Worm (Caenorhabditis elegans) whole organism, L4 larva: Measurements from ENCODE around the gene B0034.7.

Source experiments
- D1046.2 ChIP-seq: fragments of 200-800 bp; sonication (Bioruptor generic); IDR thresholded peaks from 2 replicates; pipeline ENCODE4 v1.3.6; 2022; ENCODE audit warnings: missing genetic modification characterization, missing compliant biosample characterization
- F37D6.2 ChIP-seq: sonication (generic microtip); optimal IDR thresholded peaks from 2 replicates; lab custom pipeline; 2016; ENCODE audit warnings: mild to moderate bottlenecking, missing genetic modification characterization, missing compliant biosample characterization
- F49E8.2 ChIP-seq: sonication (generic microtip); optimal IDR thresholded peaks from 2 replicates; lab custom pipeline; 2016; ENCODE audit warnings: missing compliant biosample characterization, mild to moderate bottlenecking, missing genetic modification characterization, borderline replicate concordance
- T26A8.4 ChIP-seq: fragments of 200-800 bp; sonication (Bioruptor generic); IDR thresholded peaks from 2 replicates; pipeline ENCODE4 v1.3.6; 2022; ENCODE audit warnings: missing genetic modification characterization, missing compliant biosample characterization
- Y48G9A.11 ChIP-seq: fragments of 200-800 bp; sonication (Bioruptor generic); IDR thresholded peaks from 2 replicates; pipeline ENCODE4 v1.3.6; 2022; ENCODE audit warnings: missing genetic modification reagents, missing genetic modification characterization, missing compliant biosample characterization
- Y5F2A.4 ChIP-seq: fragments of 200-800 bp; sonication (Bioruptor generic); optimal IDR thresholded peaks from 2 replicates; lab custom pipeline; 2018; ENCODE audit warnings: mild to moderate bottlenecking, missing genetic modification characterization, missing compliant biosample characterization
- ZK337.2 ChIP-seq: fragments of 200-800 bp; sonication (Bioruptor generic); IDR thresholded peaks from 2 replicates; pipeline ENCODE4 v1.3.6; 2022; ENCODE audit warnings: missing genetic modification reagents, missing genetic modification characterization, missing compliant biosample characterization
- ZK546.5 ChIP-seq, 2 experiments: sonication (generic microtip); optimal IDR thresholded peaks; 2 replicates each; lab custom pipeline; 2017; ENCODE audit warnings: missing biosample characterization in 2 of 2, missing genetic modification characterization in 2 of 2
- aha-1 ChIP-seq: fragments of 150-350 bp; peaks from one replicate; lab custom pipeline; 2014; ENCODE audit warnings: missing biosample characterization, missing genetic modification characterization
- aly-2 ChIP-seq: sonication (generic microtip); optimal IDR thresholded peaks from 2 replicates; lab custom pipeline; 2018; ENCODE audit warnings: missing biosample characterization, missing genetic modification characterization
- ama-1 ChIP-seq: fragments of 150-350 bp; optimal IDR thresholded peaks from 2 replicates; lab custom pipeline; 2014; ENCODE audit warnings: inconsistent platforms, mixed read lengths
- attf-4 ChIP-seq: sonication (generic microtip); optimal IDR thresholded peaks from 3 replicates; lab custom pipeline; 2017; ENCODE audit warnings: missing biosample characterization, missing genetic modification characterization
- ceh-20 ChIP-seq: fragments of 200-800 bp; sonication (Bioruptor generic); IDR thresholded peaks from 2 replicates; pipeline ENCODE4 v1.3.6; 2022; ENCODE audit warnings: missing genetic modification reagents, missing genetic modification characterization, missing compliant biosample characterization
- ceh-28 ChIP-seq: fragments of 150-350 bp; optimal IDR thresholded peaks from 2 replicates; lab custom pipeline; 2014; ENCODE audit warnings: missing biosample characterization, missing genetic modification reagents, missing genetic modification characterization
- ceh-44 ChIP-seq: fragments of 200-800 bp; sonication (Bioruptor generic); IDR thresholded peaks from 2 replicates; pipeline ENCODE4 v1.3.6; 2022; ENCODE audit warnings: missing genetic modification reagents, missing genetic modification characterization, missing compliant biosample characterization
- ceh-62 ChIP-seq: sonication (generic microtip); optimal IDR thresholded peaks from 2 replicates; lab custom pipeline; 2017; ENCODE audit warnings: missing biosample characterization, missing genetic modification characterization
- ces-1 ChIP-seq: fragments of 150-350 bp; sonication (generic microtip); optimal IDR thresholded peaks from 4 replicates; lab custom pipeline; 2014; ENCODE audit warnings: missing biosample characterization, missing genetic modification reagents, missing genetic modification characterization
- cey-2 ChIP-seq: sonication (generic microtip); optimal IDR thresholded peaks from 3 replicates; lab custom pipeline; 2017; ENCODE audit warnings: missing genetic modification characterization, mild to moderate bottlenecking, missing compliant biosample characterization, antibody characterized with exemption, borderline replicate concordance; ENCODE audit not compliant: insufficient read depth
- daf-12 ChIP-seq: fragments of 150-350 bp; optimal IDR thresholded peaks from 2 replicates; lab custom pipeline; 2014; ENCODE audit warnings: missing biosample characterization, missing genetic modification reagents, missing genetic modification characterization
- daf-16 ChIP-seq, 3 experiments: sonication (generic microtip); optimal IDR thresholded peaks; 2 replicates each; lab custom pipeline; 2016 to 2017; ENCODE audit warnings: missing genetic modification characterization in 3 of 3, missing genetic modification reagents in 3 of 3, mild to moderate bottlenecking in 2 of 3, missing compliant biosample characterization in 2 of 3, missing biosample characterization in 1 of 3, moderate library complexity in 1 of 3
- daf-8 ChIP-seq: fragments of 200-800 bp; sonication (Bioruptor generic); IDR thresholded peaks from 2 replicates; pipeline ENCODE4 v1.3.6; 2022; ENCODE audit warnings: missing genetic modification characterization, missing compliant biosample characterization
- dmd-6 ChIP-seq: fragments of 200-800 bp; sonication (Bioruptor generic); IDR thresholded peaks from 2 replicates; pipeline ENCODE4 v1.3.6; 2022; ENCODE audit warnings: missing genetic modification reagents, missing genetic modification characterization, missing compliant biosample characterization
- dve-1 ChIP-seq: sonication (generic microtip); optimal IDR thresholded peaks from 2 replicates; lab custom pipeline; 2017; ENCODE audit warnings: antibody characterized with exemption, mild to moderate bottlenecking, missing genetic modification characterization, missing compliant biosample characterization; ENCODE audit not compliant: insufficient read depth
- egl-27 ChIP-seq: sonication (generic microtip); optimal IDR thresholded peaks from 3 replicates; lab custom pipeline; 2017; ENCODE audit warnings: missing biosample characterization, missing genetic modification reagents, missing genetic modification characterization
- egl-43 ChIP-seq: fragments of 200-800 bp; sonication (Bioruptor generic); IDR thresholded peaks from 2 replicates; pipeline ENCODE4 v1.3.6; 2022; ENCODE audit warnings: missing genetic modification reagents, missing genetic modification characterization, missing compliant biosample characterization
- fos-1 ChIP-seq: fragments of 150-350 bp; optimal IDR thresholded peaks from 2 replicates; lab custom pipeline; 2014; ENCODE audit warnings: missing biosample characterization, missing genetic modification characterization
- hlh-11 ChIP-seq: fragments of 200-800 bp; sonication (Bioruptor generic); optimal IDR thresholded peaks from 2 replicates; lab custom pipeline; 2018; ENCODE audit warnings: mild to moderate bottlenecking, missing genetic modification characterization, missing compliant biosample characterization
- lim-7 ChIP-seq: fragments of 200-800 bp; sonication (Bioruptor generic); IDR thresholded peaks from 2 replicates; pipeline ENCODE4 v1.3.6; 2022; ENCODE audit warnings: missing genetic modification characterization, missing compliant biosample characterization
- lin-1 ChIP-seq: fragments of 200-800 bp; sonication (Bioruptor generic); IDR thresholded peaks from 2 replicates; pipeline ENCODE4 v1.3.6; 2022; ENCODE audit warnings: missing genetic modification reagents, missing genetic modification characterization, missing compliant biosample characterization
- lin-29 ChIP-seq: fragments of 200-800 bp; sonication (Bioruptor generic); IDR thresholded peaks from 2 replicates; pipeline ENCODE4 v1.3.6; 2022; ENCODE audit warnings: missing genetic modification reagents, missing genetic modification characterization, missing compliant biosample characterization
- lin-39 ChIP-seq: fragments of 150-350 bp; optimal IDR thresholded peaks from 2 replicates; lab custom pipeline; 2014; ENCODE audit warnings: missing biosample characterization, missing genetic modification reagents, missing genetic modification characterization
- lsy-2 ChIP-seq, 2 experiments: fragments of 150-350 bp in 1 of 2; sonication (generic microtip) in 1 of 2; optimal IDR thresholded peaks; 2 replicates each; lab custom pipeline; 2014 to 2017; ENCODE audit warnings: missing biosample characterization in 2 of 2, missing genetic modification characterization in 2 of 2
- mdt-29 ChIP-seq: fragments of 200-800 bp; sonication (Bioruptor generic); IDR thresholded peaks from 2 replicates; pipeline ENCODE4 v1.3.6; 2022; ENCODE audit warnings: missing genetic modification reagents, missing genetic modification characterization, missing compliant biosample characterization
- mxl-2 ChIP-seq: fragments of 200-800 bp; sonication (Bioruptor generic); conservative IDR thresholded peaks from 2 replicates; pipeline ENCODE4 v1.3.6; 2022; ENCODE audit warnings: missing genetic modification reagents, missing genetic modification characterization, missing compliant biosample characterization
- nhr-11 ChIP-seq: fragments of 150-350 bp; optimal IDR thresholded peaks from 2 replicates; lab custom pipeline; 2014; ENCODE audit warnings: missing biosample characterization, missing genetic modification characterization
- nhr-237 ChIP-seq: sonication (generic microtip); optimal IDR thresholded peaks from 2 replicates; lab custom pipeline; 2017; ENCODE audit warnings: missing biosample characterization, missing genetic modification characterization
- nhr-25 ChIP-seq: sonication (generic microtip); optimal IDR thresholded peaks from 2 replicates; lab custom pipeline; 2017; ENCODE audit warnings: missing genetic modification characterization, mild to moderate bottlenecking, missing compliant biosample characterization, antibody characterized with exemption, moderate library complexity, borderline replicate concordance; ENCODE audit not compliant: insufficient read depth
- nhr-41 ChIP-seq: fragments of 200-800 bp; sonication (Bioruptor generic); IDR thresholded peaks from 2 replicates; pipeline ENCODE4 v1.3.6; 2022; ENCODE audit warnings: missing genetic modification reagents, missing genetic modification characterization, missing compliant biosample characterization
- nhr-42 ChIP-seq: fragments of 200-800 bp; sonication (Bioruptor generic); IDR thresholded peaks from 2 replicates; pipeline ENCODE4 v1.3.6; 2022; ENCODE audit warnings: missing genetic modification characterization, missing compliant biosample characterization
- nhr-77 ChIP-seq: fragments of 150-350 bp; optimal IDR thresholded peaks from 2 replicates; lab custom pipeline; 2014; ENCODE audit warnings: missing biosample characterization, missing genetic modification characterization
- pqm-1 ChIP-seq: sonication (generic microtip); optimal IDR thresholded peaks from 2 replicates; lab custom pipeline; 2017; ENCODE audit warnings: missing biosample characterization, missing genetic modification characterization
- rbr-2 ChIP-seq: sonication (generic microtip); optimal IDR thresholded peaks from 2 replicates; lab custom pipeline; 2016; ENCODE audit warnings: missing genotype, missing genetic modification characterization, missing compliant biosample characterization
- saeg-2 ChIP-seq: fragments of 200-800 bp; sonication (Bioruptor generic); IDR thresholded peaks from 2 replicates; pipeline ENCODE4 v1.3.6; 2022; ENCODE audit warnings: missing genetic modification reagents, missing genetic modification characterization, missing compliant biosample characterization
- sdz-12 ChIP-seq: fragments of 200-800 bp; sonication (Bioruptor generic); optimal IDR thresholded peaks from 2 replicates; lab custom pipeline; 2018; ENCODE audit warnings: mild to moderate bottlenecking, missing genetic modification characterization, missing compliant biosample characterization
- set-16 ChIP-seq: fragments of 200-800 bp; sonication (Bioruptor generic); IDR thresholded peaks from 2 replicates; pipeline ENCODE4 v1.3.6; 2022; ENCODE audit warnings: missing genetic modification reagents, missing genetic modification characterization, missing compliant biosample characterization
- skn-1 ChIP-seq: fragments of 150-350 bp; optimal IDR thresholded peaks from 2 replicates; lab custom pipeline; 2014; ENCODE audit warnings: missing biosample characterization, missing genetic modification characterization
- spr-1 ChIP-seq: sonication (generic microtip); optimal IDR thresholded peaks from 2 replicates; lab custom pipeline; 2016; ENCODE audit warnings: mild to moderate bottlenecking, missing genetic modification characterization, missing compliant biosample characterization
- spr-3 ChIP-seq: fragments of 200-800 bp; sonication (Bioruptor generic); optimal IDR thresholded peaks from 2 replicates; lab custom pipeline; 2018; ENCODE audit warnings: mild to moderate bottlenecking, missing genetic modification characterization, missing compliant biosample characterization
- unc-130 ChIP-seq: sonication (generic microtip); optimal IDR thresholded peaks from 2 replicates; lab custom pipeline; 2016; ENCODE audit warnings: missing genetic modification reagents, missing genetic modification characterization, missing compliant biosample characterization
- unc-39 ChIP-seq: sonication (generic microtip); optimal IDR thresholded peaks from 2 replicates; lab custom pipeline; 2017; ENCODE audit warnings: missing biosample characterization, missing genetic modification characterization
- zfp-2 ChIP-seq: sonication (generic microtip); optimal IDR thresholded peaks from 2 replicates; lab custom pipeline; 2016; ENCODE audit warnings: mild to moderate bottlenecking, missing genetic modification characterization, missing compliant biosample characterization
- zip-2 ChIP-seq: fragments of 150-350 bp; optimal IDR thresholded peaks from 2 replicates; lab custom pipeline; 2014; ENCODE audit warnings: missing biosample characterization, missing genetic modification characterization

The B0034.7 gene

DNA sequence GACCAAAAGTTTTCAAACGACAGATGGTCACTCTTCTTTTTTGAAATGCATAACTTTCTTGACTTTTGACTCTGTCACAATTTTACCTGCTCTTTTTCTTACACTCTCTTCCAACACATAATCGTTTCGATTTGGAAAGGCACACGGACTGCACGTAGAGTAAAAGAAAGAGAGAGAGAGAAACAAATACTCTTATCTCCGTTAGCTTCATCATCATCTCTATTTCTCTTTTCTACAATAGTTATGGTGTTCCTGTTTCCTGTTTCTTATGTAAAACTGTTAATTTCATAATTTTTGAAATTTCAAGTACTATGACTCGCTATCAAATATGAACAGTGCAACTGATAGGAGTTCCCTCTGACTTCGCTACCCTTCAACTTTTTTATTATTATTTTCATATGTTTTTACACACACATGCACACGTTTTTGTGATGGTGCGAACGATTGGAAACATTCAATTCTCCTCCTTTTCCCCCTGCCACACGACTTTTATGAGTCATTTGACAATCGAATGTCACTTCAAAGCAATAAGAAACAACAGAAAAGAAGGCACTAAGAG is 31.2 kb upstream of the B0034.7 start:
- TF ChIP-seq F37D6.2 (tag; lab: Kevin White, UChicago) (no peak), cey-2 (tag; lab: Kevin White, UChicago) (no peak), zfp-2 (tag; lab: Kevin White, UChicago) (no peak), lsy-2 (tag; optimal IDR thresholded peaks at IDR 0.05; lab: Kevin White, UChicago) (peak in 1 of 2 experiments; percentile 42), nhr-42 (GFP tag; lab: Robert Waterston, UW) (no peak), pqm-1 (tag; lab: Kevin White, UChicago) (peak; percentile 100), set-16 (GFP tag; lab: Robert Waterston, UW) (no peak), spr-1 (no peak), ceh-44 (no peak), egl-43 (GFP tag; lab: Robert Waterston, UW) (no peak), saeg-2 (GFP tag; lab: Robert Waterston, UW) (no peak), lin-39 (tag; lab: Kevin White, UChicago) (no peak), mxl-2 (GFP tag; lab: Robert Waterston, UW) (no peak), ceh-20 (GFP tag; lab: Robert Waterston, UW) (no peak), egl-27 (tag; lab: Kevin White, UChicago) (no peak), Y48G9A.11 (GFP tag; lab: Robert Waterston, UW) (no peak), nhr-25 (tag; lab: Kevin White, UChicago) (no peak), daf-16 (GFP tag; optimal IDR thresholded peaks at IDR 0.05; lab: Kevin White, UChicago) (no peak), daf-16 (tag; optimal IDR thresholded peaks at IDR 0.05; lab: Kevin White, UChicago) (peak; percentile 92), ZK546.5 (tag; optimal IDR thresholded peaks at IDR 0.05; lab: Kevin White, UChicago) (no peak), skn-1 (tag; lab: Kevin White, UChicago) (no peak), unc-130 (GFP tag; lab: Kevin White, UChicago) (no peak), nhr-77 (tag; lab: Kevin White, UChicago) (peak; percentile 95), zip-2 (tag; lab: Kevin White, UChicago) (no peak), ces-1 (GFP tag; lab: Kevin White, UChicago) (no peak), nhr-41 (GFP tag; lab: Robert Waterston, UW) (0 out of 2 replicates have a peak, but pooled peaks have one; percentile 39), ZK337.2 (GFP tag; lab: Robert Waterston, UW) (no peak), lim-7 (GFP tag; lab: Robert Waterston, UW) (no peak), lin-1 (GFP tag; lab: Robert Waterston, UW) (peak; percentile 82), ceh-28 (tag; lab: Kevin White, UChicago) (no peak), dmd-6 (GFP tag; lab: Robert Waterston, UW) (peak; percentile 71), nhr-11 (no peak), nhr-237 (no peak), T26A8.4 (GFP tag; lab: Robert Waterston, UW) (no peak), lin-29 (GFP tag; lab: Robert Waterston, UW) (no peak), daf-8 (GFP tag; lab: Robert Waterston, UW) (no peak), hlh-11 (tag; lab: Kevin White, UChicago) (peak; percentile 85), ama-1 (lab: Kevin White, UChicago) (no peak), unc-39 (tag; lab: Kevin White, UChicago) (no peak), aly-2 (no peak), aha-1 (peak; percentile 47), spr-3 (no peak), ceh-62 (no peak), mdt-29 (GFP tag; lab: Robert Waterston, UW) (no peak), attf-4 (tag; lab: Kevin White, UChicago) (no peak), daf-12 (no peak), Y5F2A.4 (GFP tag; lab: Kevin White, UChicago) (no peak), rbr-2 (tag; lab: Kevin White, UChicago) (no peak), fos-1 (tag; lab: Kevin White, UChicago) (no peak), F49E8.2 (tag; lab: Kevin White, UChicago) (no peak), D1046.2 (no peak), sdz-12 (GFP tag; lab: Kevin White, UChicago) (no peak), dve-1 (peak; percentile 84)
